Fruit fly (Drosophila melanogaster): ENCODE results near the gene Sfp23F.

DNA sequence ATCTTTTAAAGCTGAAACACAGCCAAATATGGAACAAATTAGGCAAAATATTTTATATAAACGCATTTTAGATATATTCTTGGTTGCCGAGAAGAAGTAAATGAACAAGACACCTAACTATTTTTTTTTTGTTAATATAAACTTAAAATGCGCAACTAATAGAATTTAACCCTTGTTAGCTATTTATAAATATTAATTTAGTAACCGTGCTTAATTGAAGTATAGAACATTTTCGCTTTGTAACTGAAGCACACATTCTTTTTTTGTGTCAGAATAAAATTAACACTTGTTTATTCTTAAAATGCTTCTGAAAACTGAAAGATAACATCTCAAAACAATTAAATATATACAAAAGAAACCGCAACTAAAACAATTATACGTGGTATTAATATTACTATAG, at the start of gene Sfp23F:
- TF ChIP-seq CG5204 (GFP tag; optimal IDR thresholded peaks at IDR 0.05) = no peak
- no peak for TF ChIP-seq Crg-1 (GFP tag; optimal IDR thresholded peaks at IDR 0.05)
